Worm (Caenorhabditis elegans): ENCODE results near the gene eif-2Bdelta.

eif-2Bdelta gene

DNA sequence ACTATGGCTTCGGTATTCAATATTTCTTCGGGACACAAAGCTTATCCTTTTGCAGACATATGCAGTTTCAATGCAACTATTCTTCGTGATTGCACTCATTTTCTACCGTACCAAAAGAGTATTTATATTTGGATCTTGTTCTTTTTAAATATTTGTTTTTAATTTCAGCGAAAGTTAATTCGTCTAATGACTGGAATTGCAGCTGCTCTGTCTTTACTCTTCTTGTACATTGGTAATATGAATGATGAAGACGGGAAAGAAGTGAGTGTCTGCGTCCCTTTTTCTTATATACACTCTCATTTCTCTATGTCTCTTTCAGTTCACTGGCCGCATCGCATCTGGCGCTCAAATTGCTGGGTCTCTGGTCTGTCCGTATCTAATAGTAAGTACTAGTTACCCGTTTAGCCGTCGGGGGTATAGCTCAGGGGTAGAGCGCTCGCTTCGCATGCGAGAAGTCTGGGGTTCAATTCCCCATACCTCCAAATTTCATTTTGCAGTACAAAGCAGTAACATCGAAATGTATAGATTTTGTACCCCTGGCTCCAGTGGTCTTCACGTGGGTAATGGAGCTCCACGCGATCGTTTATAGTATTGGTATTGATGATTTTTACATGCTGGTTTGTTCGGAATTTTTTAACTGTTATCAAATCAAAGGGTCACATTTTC lies 10.3 kb upstream of the eif-2Bdelta start (continued):
- TF ChIP-seq Y56A3A.18 (GFP tag; IDR thresholded peaks at IDR 0.05) (peak; percentile 94), B0019.2 (GFP tag; conservative IDR thresholded peaks at IDR 0.05) (no peak), T26A5.8 (tag; optimal IDR thresholded peaks at IDR 0.05) (peak; percentile 46), ztf-25 (GFP tag; IDR thresholded peaks at IDR 0.05) (0 out of 2 replicates have a peak, but pooled peaks have one; percentile 22), madf-8 (GFP tag; conservative IDR thresholded peaks at IDR 0.05) (no peak), F52B5.7 (tag; optimal IDR thresholded peaks at IDR 0.05) (peak; percentile 43), K11D2.4 (GFP tag; IDR thresholded peaks at IDR 0.05) (0 out of 2 replicates have a peak, but pooled peaks have one; percentile 49), hlh-12 (tag; optimal IDR thresholded peaks at IDR 0.05) (no peak), snpc-3.4 (tag; optimal IDR thresholded peaks at IDR 0.05) (peak; percentile 73), madf-10 (tag; optimal IDR thresholded peaks at IDR 0.05) (peak; percentile 41), F39B2.1 (GFP tag; IDR thresholded peaks at IDR 0.05) (no peak), nhr-27 (tag; optimal IDR thresholded peaks at IDR 0.05) (peak; percentile 52), mcd-1 (GFP tag; IDR thresholded peaks at IDR 0.05) (no peak; the same call in 1 of the 2 replicates), lin-26 (GFP tag; IDR thresholded peaks at IDR 0.05) (peak; percentile 87), Y53G8AR.9 (GFP tag; conservative IDR thresholded peaks at IDR 0.05) (no peak), ccch-3 (GFP tag; optimal IDR thresholded peaks at IDR 0.05) (no peak), B0035.1 (tag; optimal IDR thresholded peaks at IDR 0.05) (no peak), let-607 (tag; optimal IDR thresholded peaks at IDR 0.05) (peak in 1 of 2 experiments; percentile 25), Y95B8A.8 (GFP tag; IDR thresholded peaks at IDR 0.05) (no peak), egl-18 (GFP tag; IDR thresholded peaks at IDR 0.05) (peak; percentile 83; the same call in 1 of the 2 replicates), cebp-1 (GFP tag; IDR thresholded peaks at IDR 0.05) (no peak), cebp-1 (tag; optimal IDR thresholded peaks at IDR 0.05) (no peak), mxl-1 (tag; optimal IDR thresholded peaks at IDR 0.05) (peak; percentile 30), xnd-1 (tag; optimal IDR thresholded peaks at IDR 0.05) (no peak), ztf-28 (GFP tag; IDR thresholded peaks at IDR 0.05) (no peak), attf-5 (GFP tag; optimal IDR thresholded peaks at IDR 0.05) (peak; percentile 24), madf-6 (GFP tag; IDR thresholded peaks at IDR 0.05) (peak; percentile 67), ztf-3 (GFP tag; optimal IDR thresholded peaks at IDR 0.05) (peak; percentile 36), ztf-22 (GFP tag; optimal IDR thresholded peaks at IDR 0.05) (no peak), die-1 (tag; optimal IDR thresholded peaks at IDR 0.05) (peak; percentile 74), lsl-1 (GFP tag; optimal IDR thresholded peaks at IDR 0.05) (peak; percentile 16), F22D6.2 (tag; optimal IDR thresholded peaks at IDR 0.05) (peak; percentile 30), lir-1 (GFP tag; conservative IDR thresholded peaks at IDR 0.05) (peak; percentile 70), hrde-1 (tag; optimal IDR thresholded peaks at IDR 0.05; ENCODE audit: borderline replicate concordance) (peak; percentile 13), atf-7 (tag; optimal IDR thresholded peaks at IDR 0.05) (peak; percentile 64), unc-130 (GFP tag; optimal IDR thresholded peaks at IDR 0.05) (no peak), rec-8 (tag; optimal IDR thresholded peaks at IDR 0.05) (peak; percentile 22 to 82), nfya-1 (tag; optimal IDR thresholded peaks at IDR 0.05; ENCODE audit: borderline replicate concordance, insufficient read depth) (no peak), bed-2 (GFP tag; IDR thresholded peaks at IDR 0.05) (no peak), ceh-91 (GFP tag; IDR thresholded peaks at IDR 0.05) (no peak), nhr-120 (GFP tag; IDR thresholded peaks at IDR 0.05) (peak; percentile 92; the same call in 1 of the 2 replicates), sea-2 (GFP tag; IDR thresholded peaks at IDR 0.05) (no peak), hlh-26 (GFP tag; conservative IDR thresholded peaks at IDR 0.05) (no peak), ZK185.1 (tag; optimal IDR thresholded peaks at IDR 0.05; ENCODE audit: poor library complexity, severe bottlenecking) (peak; percentile 81), hmg-1.2 (GFP tag; IDR thresholded peaks at IDR 0.05) (peak; percentile 91), zim-3 (tag; optimal IDR thresholded peaks at IDR 0.05) (peak; percentile 92), fkh-3 (tag; optimal IDR thresholded peaks at IDR 0.05) (peak; percentile 66)
